Fruit fly (Drosophila melanogaster) whole organism, prepupa: ENCODE measurements around the gene CG1998.

Experiments used
- CG10631 ChIP-seq: fragments of 200-800 bp; sonication (Bioruptor generic); optimal IDR thresholded peaks from 2 replicates; lab custom pipeline; 2016; ENCODE audit warnings: missing biosample characterization, missing genetic modification characterization
- CG10669 ChIP-seq: fragments of 200-800 bp; sonication (Bioruptor generic); optimal IDR thresholded peaks from 3 replicates; lab custom pipeline; 2018; ENCODE audit warnings: missing biosample characterization, mild to moderate bottlenecking, missing genetic modification characterization, moderate library complexity
- CG11294 ChIP-seq: fragments of 200-800 bp; sonication (Bioruptor generic); IDR thresholded peaks from 2 replicates; pipeline ENCODE4 v1.3.6; 2022; ENCODE audit warnings: missing biosample characterization, missing genetic modification characterization
- CG11902 ChIP-seq: fragments of 200-800 bp; sonication (Bioruptor generic); optimal IDR thresholded peaks from 3 replicates; lab custom pipeline; 2016; ENCODE audit warnings: missing biosample characterization, missing genetic modification characterization
- CG15336 ChIP-seq: fragments of 200-800 bp; sonication (Bioruptor generic); IDR thresholded peaks from 2 replicates; pipeline ENCODE4 v1.3.6; 2022; ENCODE audit warnings: missing biosample characterization, missing genetic modification characterization
- CG1621 ChIP-seq: fragments of 200-800 bp; sonication (Bioruptor generic); optimal IDR thresholded peaks from 3 replicates; lab custom pipeline; 2018; ENCODE audit warnings: missing biosample characterization, mild to moderate bottlenecking, missing genetic modification characterization
- CG16779 ChIP-seq: fragments of 200-800 bp; sonication (Bioruptor generic); optimal IDR thresholded peaks from 3 replicates; lab custom pipeline; 2017; ENCODE audit warnings: missing biosample characterization, mild to moderate bottlenecking, missing genetic modification characterization
- CG31627 ChIP-seq: fragments of 200-800 bp; sonication (Bioruptor generic); optimal IDR thresholded peaks from 3 replicates; lab custom pipeline; 2016; ENCODE audit warnings: missing biosample characterization, missing genetic modification characterization
- CG32006 ChIP-seq: fragments of 200-800 bp; sonication (Bioruptor generic); optimal IDR thresholded peaks from 3 replicates; lab custom pipeline; 2017; ENCODE audit warnings: missing biosample characterization, mild to moderate bottlenecking, missing genetic modification characterization
- CG34406 ChIP-seq: fragments of 200-800 bp; sonication (Bioruptor generic); optimal IDR thresholded peaks from 3 replicates; lab custom pipeline; 2016; ENCODE audit warnings: missing biosample characterization, missing genetic modification characterization
- CG4318 ChIP-seq: fragments of 200-800 bp; sonication (Bioruptor generic); optimal IDR thresholded peaks from 3 replicates; lab custom pipeline; 2017; ENCODE audit warnings: missing biosample characterization, mild to moderate bottlenecking, missing genetic modification characterization
- CG6163 ChIP-seq: fragments of 200-800 bp; sonication (Bioruptor generic); IDR thresholded peaks from 3 replicates; pipeline ENCODE4 v1.3.6; 2022; ENCODE audit warnings: missing biosample characterization, missing genetic modification characterization
- CG6276 ChIP-seq: fragments of 200-800 bp; sonication (Bioruptor generic); optimal IDR thresholded peaks from 2 replicates; lab custom pipeline; 2017; ENCODE audit warnings: missing biosample characterization, mild to moderate bottlenecking, missing genetic modification characterization
- CG6792 ChIP-seq: fragments of 200-800 bp; sonication (Bioruptor generic); optimal IDR thresholded peaks from 3 replicates; lab custom pipeline; 2016; ENCODE audit warnings: missing biosample characterization, missing genetic modification characterization
- CG6854 ChIP-seq: fragments of 200-800 bp; sonication (Bioruptor generic); optimal IDR thresholded peaks from 2 replicates; lab custom pipeline; 2017; ENCODE audit warnings: missing biosample characterization, mild to moderate bottlenecking, missing genetic modification characterization
- CG8119 ChIP-seq: fragments of 200-800 bp; sonication (Bioruptor generic); IDR thresholded peaks from 3 replicates; pipeline ENCODE4 v1.3.6; 2022; ENCODE audit warnings: missing biosample characterization, missing genetic modification characterization
- CG8319 ChIP-seq: fragments of 200-800 bp; sonication (Bioruptor generic); optimal IDR thresholded peaks from 3 replicates; lab custom pipeline; 2016; ENCODE audit warnings: missing biosample characterization, missing genetic modification characterization
- Eip75B ChIP-seq: fragments of 200-800 bp; sonication (Bioruptor generic); optimal IDR thresholded peaks from 3 replicates; lab custom pipeline; 2016; ENCODE audit warnings: missing biosample characterization, missing genetic modification characterization
- Eip78C ChIP-seq: fragments of 200-800 bp; sonication (Bioruptor generic); peaks from one replicate; lab custom pipeline; 2016; ENCODE audit warnings: missing biosample characterization, missing genetic modification characterization
- Eip93F ChIP-seq: fragments of 200-800 bp; sonication (Bioruptor generic); optimal IDR thresholded peaks from 2 replicates; lab custom pipeline; 2016; ENCODE audit warnings: missing biosample characterization, mild to moderate bottlenecking, missing genetic modification characterization
- Ets21C ChIP-seq: fragments of 200-800 bp; sonication (Bioruptor generic); optimal IDR thresholded peaks from 3 replicates; lab custom pipeline; 2016; ENCODE audit warnings: missing biosample characterization, missing genetic modification characterization
- Ets96B ChIP-seq: fragments of 200-800 bp; optimal IDR thresholded peaks from 2 replicates; lab custom pipeline; 2019; ENCODE audit warnings: missing biosample characterization, mild to moderate bottlenecking, missing genetic modification characterization, moderate library complexity
- Gug ChIP-seq: fragments of 200-800 bp; sonication (Bioruptor generic); IDR thresholded peaks from 2 replicates; pipeline ENCODE4 v1.3.6; 2022; ENCODE audit warnings: missing biosample characterization, missing genetic modification characterization
- Hr38 ChIP-seq: sonication (Bioruptor generic); optimal IDR thresholded peaks from 2 replicates; lab custom pipeline; 2016; ENCODE audit warnings: missing biosample characterization, missing genetic modification characterization
- Hr39 ChIP-seq: fragments of 200-800 bp; sonication (Bioruptor generic); optimal IDR thresholded peaks from 2 replicates; lab custom pipeline; 2016; ENCODE audit warnings: missing biosample characterization, missing genetic modification characterization
- Hr4 ChIP-seq: fragments of 200-800 bp; sonication (Bioruptor generic); optimal IDR thresholded peaks from 3 replicates; lab custom pipeline; 2016; ENCODE audit warnings: missing biosample characterization, missing genetic modification characterization
- Lpt ChIP-seq: fragments of 200-800 bp; sonication (Bioruptor generic); optimal IDR thresholded peaks from 3 replicates; lab custom pipeline; 2016; ENCODE audit warnings: missing biosample characterization, missing genetic modification characterization
- OdsH ChIP-seq: fragments of 200-800 bp; sonication (Bioruptor generic); optimal IDR thresholded peaks from 3 replicates; lab custom pipeline; 2016; ENCODE audit warnings: missing biosample characterization, missing genetic modification characterization
- Sox102F ChIP-seq: fragments of 200-800 bp; sonication (Bioruptor generic); optimal IDR thresholded peaks from 2 replicates; lab custom pipeline; 2016; ENCODE audit warnings: missing biosample characterization, mild to moderate bottlenecking, missing genetic modification characterization
- Sox14 ChIP-seq: fragments of 200-800 bp; sonication (Bioruptor generic); optimal IDR thresholded peaks from 3 replicates; lab custom pipeline; 2016; ENCODE audit warnings: missing biosample characterization, missing genetic modification characterization
- achi ChIP-seq: fragments of 200-800 bp; sonication (Bioruptor generic); optimal IDR thresholded peaks from 3 replicates; lab custom pipeline; 2016; ENCODE audit warnings: missing biosample characterization, missing genetic modification characterization
- acj6 ChIP-seq: fragments of 200-800 bp; sonication (Bioruptor generic); optimal IDR thresholded peaks from 3 replicates; lab custom pipeline; 2016; ENCODE audit warnings: missing biosample characterization, missing genetic modification characterization
- cyc ChIP-seq: fragments of 200-800 bp; sonication (Bioruptor generic); optimal IDR thresholded peaks from 3 replicates; lab custom pipeline; 2016; ENCODE audit warnings: missing biosample characterization, missing genetic modification characterization
- dsx ChIP-seq: fragments of 200-800 bp; optimal IDR thresholded peaks from 3 replicates; lab custom pipeline; 2019; ENCODE audit warnings: missing biosample characterization, mild to moderate bottlenecking, missing genetic modification characterization, moderate library complexity; ENCODE audit not compliant: poor library complexity, severe bottlenecking
- eg ChIP-seq: fragments of 200-800 bp; sonication (Bioruptor generic); IDR thresholded peaks from 3 replicates; pipeline ENCODE4 v1.3.6; 2022; ENCODE audit warnings: missing biosample characterization, missing genetic modification characterization
- esn ChIP-seq: fragments of 200-800 bp; sonication (Bioruptor generic); optimal IDR thresholded peaks from 2 replicates; lab custom pipeline; 2016; ENCODE audit warnings: missing biosample characterization, mild to moderate bottlenecking, missing genetic modification characterization, moderate library complexity
- fd59A ChIP-seq: fragments of 200-800 bp; sonication (Bioruptor generic); optimal IDR thresholded peaks from 2 replicates; lab custom pipeline; 2017; ENCODE audit warnings: missing biosample characterization, mild to moderate bottlenecking, missing genetic modification characterization, missing genetic modification reagents
- fkh ChIP-seq: fragments of 200-800 bp; sonication (Bioruptor generic); optimal IDR thresholded peaks from 3 replicates; lab custom pipeline; 2017; ENCODE audit warnings: missing biosample characterization, mild to moderate bottlenecking, missing genetic modification characterization, moderate library complexity
- lz ChIP-seq: fragments of 200-800 bp; sonication (Bioruptor generic); optimal IDR thresholded peaks from 3 replicates; lab custom pipeline; 2016; ENCODE audit warnings: missing biosample characterization, missing genetic modification characterization
- salr ChIP-seq, 2 experiments: fragments of 200-800 bp; sonication (Bioruptor generic); optimal IDR thresholded peaks; 3 replicates each; lab custom pipeline; 2016 to 2018; ENCODE audit warnings: missing biosample characterization in 2 of 2, missing genetic modification characterization in 2 of 2, mild to moderate bottlenecking in 1 of 2
- spab ChIP-seq: fragments of 200-800 bp; sonication (Bioruptor generic); optimal IDR thresholded peaks from 2 replicates; lab custom pipeline; 2017; ENCODE audit warnings: missing biosample characterization, mild to moderate bottlenecking, missing genetic modification characterization, missing genetic modification reagents
- topi ChIP-seq: fragments of 200-800 bp; sonication (Bioruptor generic); optimal IDR thresholded peaks from 3 replicates; lab custom pipeline; 2016; ENCODE audit warnings: missing biosample characterization, missing genetic modification characterization
- vri ChIP-seq: fragments of 200-800 bp; sonication (Bioruptor generic); optimal IDR thresholded peaks from 3 replicates; lab custom pipeline; 2016; ENCODE audit warnings: missing biosample characterization, mild to moderate bottlenecking, missing genetic modification characterization

The CG1998 gene

dm6 chrX:13384583-13385342 lies 28.1 kb downstream of the CG1998 start, which contains the start of the genes Rbp1-like and Tim9a (continued):
- no peak for TF ChIP-seq CG8319 (GFP tag; lab: Kevin White, UChicago)
- TF ChIP-seq CG10669 (GFP tag; lab: Kevin White, UChicago) = peak; percentile 14
- TF ChIP-seq CG16779 (tag; lab: Kevin White, UChicago) = no peak
- peak; percentile 59 for TF ChIP-seq vri (GFP tag; lab: Kevin White, UChicago)
- TF ChIP-seq Ets21C (GFP tag; lab: Kevin White, UChicago) = peak; percentile 21
- TF ChIP-seq fkh (GFP tag; lab: Kevin White, UChicago) = peak; percentile 11
- peak; percentile 14 for TF ChIP-seq CG32006 (GFP tag; lab: Kevin White, UChicago)
- no peak for TF ChIP-seq CG8119
- no peak for TF ChIP-seq CG6854
- no peak for TF ChIP-seq Hr38 (GFP tag; lab: Kevin White, UChicago)
- peak; percentile 64 for TF ChIP-seq CG10631 (GFP tag; lab: Kevin White, UChicago)
- peak; percentile 71 for TF ChIP-seq Eip78C (GFP tag; lab: Kevin White, UChicago)
- no peak for TF ChIP-seq Gug (GFP tag; lab: Robert Waterston, UW)
- peak; percentile 3 for TF ChIP-seq Hr39 (GFP tag; lab: Kevin White, UChicago)
- peak; percentile 52 for TF ChIP-seq esn (GFP tag; lab: Kevin White, UChicago)
- no peak for TF ChIP-seq Lpt (GFP tag; lab: Kevin White, UChicago)
- TF ChIP-seq lz = peak; percentile 52
- TF ChIP-seq CG31627 = no peak

- TF ChIP-seq CG6276 (GFP tag; lab: Kevin White, UChicago) = no peak
- no peak for TF ChIP-seq CG1621
- no peak for TF ChIP-seq dsx
- TF ChIP-seq spab (GFP tag; lab: Kevin White, UChicago) = no peak
- no peak for TF ChIP-seq Sox102F (GFP tag; lab: Kevin White, UChicago)
- TF ChIP-seq esn (GFP tag; lab: Kevin White, UChicago) = no peak
- TF ChIP-seq CG11902 = no peak
- no peak for TF ChIP-seq Hr4 (GFP tag; lab: Kevin White, UChicago)
- no peak for TF ChIP-seq fkh (GFP tag; lab: Kevin White, UChicago)
- TF ChIP-seq CG15336 = no peak
- no peak for TF ChIP-seq CG32006 (GFP tag; lab: Kevin White, UChicago)
These were observed 28.7 kb downstream of the CG1998 start for dm6 chrX:13384177-13384576.

- TF ChIP-seq Eip93F (GFP tag; lab: Kevin White, UChicago) = no peak
- TF ChIP-seq Hr4 (GFP tag; lab: Kevin White, UChicago) = peak; percentile 51
- peak; percentile 53 for TF ChIP-seq CG34406
- no peak for TF ChIP-seq fd59A (GFP tag; lab: Kevin White, UChicago)
- TF ChIP-seq fkh (GFP tag; lab: Kevin White, UChicago) = peak; percentile 77
- peak; percentile 37 for TF ChIP-seq Sox102F (GFP tag; lab: Kevin White, UChicago)
- TF ChIP-seq CG15336 = 0 out of 2 replicates have a peak, but pooled peaks have one; percentile 23
- TF ChIP-seq CG6854 = peak; percentile 14
- peak; percentile 18 for TF ChIP-seq CG6276 (GFP tag; lab: Kevin White, UChicago)
- peak; percentile 49 for TF ChIP-seq achi (GFP tag; lab: Kevin White, UChicago)
- peak; percentile 59 for TF ChIP-seq OdsH (GFP tag; lab: Kevin White, UChicago)
- TF ChIP-seq Lpt (GFP tag; lab: Kevin White, UChicago) = peak; percentile 62
- peak; percentile 64 for TF ChIP-seq acj6 (GFP tag; lab: Kevin White, UChicago)
- no peak for TF ChIP-seq CG11294 (GFP tag; lab: Robert Waterston, UW)
- TF ChIP-seq eg = peak; percentile 63; the same call in 2 of the 3 replicates
- peak; percentile 16 to 26 for TF ChIP-seq salr (GFP tag; optimal IDR thresholded peaks at IDR 0.05; lab: Kevin White, UChicago)
- TF ChIP-seq CG6163 (GFP tag; lab: Robert Waterston, UW) = peak; percentile 76
- TF ChIP-seq CG10669 (GFP tag; lab: Kevin White, UChicago) = peak; percentile 41
- peak; percentile 73 for TF ChIP-seq Hr39 (GFP tag; lab: Kevin White, UChicago)
- TF ChIP-seq CG1621 = peak; percentile 36
- TF ChIP-seq cyc (GFP tag; lab: Kevin White, UChicago) = peak; percentile 71
- TF ChIP-seq CG6792 (GFP tag; lab: Kevin White, UChicago) = peak; percentile 48
- TF ChIP-seq CG10631 (GFP tag; lab: Kevin White, UChicago) = peak; percentile 50
- peak; percentile 68 for TF ChIP-seq vri (GFP tag; lab: Kevin White, UChicago)
- TF ChIP-seq esn (GFP tag; lab: Kevin White, UChicago) = peak; percentile 74
- TF ChIP-seq dsx = peak; percentile 43
- peak; percentile 39 for TF ChIP-seq CG32006 (GFP tag; lab: Kevin White, UChicago)
- TF ChIP-seq CG8119 = peak; percentile 40; the same call in 1 of the 3 replicates
- TF ChIP-seq Sox14 (GFP tag; lab: Kevin White, UChicago) = peak; percentile 69
- peak; percentile 72 for TF ChIP-seq lz
- TF ChIP-seq CG16779 (tag; lab: Kevin White, UChicago) = no peak
- TF ChIP-seq Eip75B (GFP tag; lab: Kevin White, UChicago) = peak; percentile 45
- peak; percentile 67 for TF ChIP-seq topi
- peak; percentile 49 for TF ChIP-seq CG8319 (GFP tag; lab: Kevin White, UChicago)
- TF ChIP-seq CG4318 (GFP tag; lab: Kevin White, UChicago) = no peak
- TF ChIP-seq Ets96B (tag; lab: Kevin White, UChicago) = peak; percentile 18
These were observed 29.1 kb downstream of the CG1998 start for dm6 chrX:13383770-13384169.
